Worm (Caenorhabditis elegans) whole organism, L1 larva: ENCODE results near the gene let-413.

ENCODE experiments used
- alr-1 ChIP-seq: fragments of 200-800 bp; sonication (Bioruptor generic); optimal IDR thresholded peaks from 2 replicates; lab custom pipeline; 2018; ENCODE audit warnings: borderline replicate concordance, mild to moderate bottlenecking, missing genetic modification characterization, missing compliant biosample characterization
- aly-2 ChIP-seq: fragments of 150-350 bp; optimal IDR thresholded peaks from 2 replicates; lab custom pipeline; 2014; ENCODE audit warnings: missing biosample characterization, missing genetic modification characterization
- efl-1 ChIP-seq, 4 experiments: fragments of 150-350 bp; optimal IDR thresholded peaks in 3 of 4; peaks in 1 of 4; 1 replicate in 1 of 4; 2 replicates in 3 of 4; lab custom pipeline; 2014; ENCODE audit warnings: missing biosample characterization in 2 of 4, missing genetic modification characterization in 2 of 4, missing genetic modification reagents in 2 of 4
- elt-2 ChIP-seq: sonication (generic microtip); optimal IDR thresholded peaks from 2 replicates; lab custom pipeline; 2016; ENCODE audit warnings: missing genetic modification characterization, mild to moderate bottlenecking, inconsistent platforms, missing compliant biosample characterization, missing genetic modification reagents
- ets-5 ChIP-seq: fragments of 200-800 bp; sonication (Bioruptor generic); IDR thresholded peaks from 2 replicates; pipeline ENCODE4 v1.3.6; 2022; ENCODE audit warnings: missing genetic modification characterization, missing compliant biosample characterization
- fkh-4 ChIP-seq: sonication (generic microtip); optimal IDR thresholded peaks from 2 replicates; lab custom pipeline; 2016; ENCODE audit warnings: missing compliant biosample characterization, missing genetic modification characterization, borderline replicate concordance
- lin-13 ChIP-seq: fragments of 150-350 bp; optimal IDR thresholded peaks from 2 replicates; lab custom pipeline; 2014; ENCODE audit warnings: missing biosample characterization, missing genetic modification reagents, missing genetic modification characterization
- lin-39 ChIP-seq: fragments of 150-350 bp; optimal IDR thresholded peaks from 2 replicates; lab custom pipeline; 2014; ENCODE audit warnings: missing biosample characterization, missing genetic modification reagents, missing genetic modification characterization
- lir-3 ChIP-seq: sonication (generic microtip); optimal IDR thresholded peaks from 2 replicates; lab custom pipeline; 2016; ENCODE audit warnings: mild to moderate bottlenecking, missing genetic modification characterization, moderate library complexity, missing compliant biosample characterization; ENCODE audit not compliant: poor library complexity
- nhr-11 ChIP-seq: fragments of 150-350 bp; optimal IDR thresholded peaks from 2 replicates; lab custom pipeline; 2014; ENCODE audit warnings: missing biosample characterization, missing genetic modification characterization
- nhr-28 ChIP-seq: fragments of 150-350 bp; optimal IDR thresholded peaks from 2 replicates; lab custom pipeline; 2014; ENCODE audit warnings: missing biosample characterization, missing genetic modification characterization
- pqm-1 ChIP-seq: sonication (generic microtip); optimal IDR thresholded peaks from 3 replicates; lab custom pipeline; 2017; ENCODE audit warnings: missing biosample characterization, missing genetic modification characterization
- skn-1 ChIP-seq: fragments of 150-350 bp; optimal IDR thresholded peaks from 2 replicates; lab custom pipeline; 2014; ENCODE audit warnings: missing biosample characterization, missing genetic modification characterization
- unc-130 ChIP-seq: fragments of 150-350 bp; optimal IDR thresholded peaks from 2 replicates; lab custom pipeline; 2017; ENCODE audit warnings: missing biosample characterization, missing genetic modification characterization, inconsistent platforms

ce11 chrV:7954552-7954951 lies 23.0 kb downstream of the let-413 start, which contains the start of gene F26D11.13:
- TF ChIP-seq lin-13 (no peak), lin-39 (tag; lab: Kevin White, UChicago) (no peak), fkh-4 (no peak), nhr-11 (tag; lab: Kevin White, UChicago) (no peak), nhr-28 (tag; lab: Kevin White, UChicago) (no peak), ets-5 (no peak), efl-1 (optimal IDR thresholded peaks at IDR 0.05; lab: Kevin White, UChicago) (no peak), efl-1 (GFP tag; optimal IDR thresholded peaks at IDR 0.05 in 1 of 2; lab: Kevin White, UChicago) (no peak), elt-2 (tag; lab: Kevin White, UChicago) (no peak), skn-1 (no peak), aly-2 (no peak), pqm-1 (tag; lab: Kevin White, UChicago) (no peak), unc-130 (no peak), alr-1 (tag; lab: Kevin White, UChicago) (no peak), lir-3 (tag; lab: Kevin White, UChicago) (no peak)
